Fruit fly (Drosophila melanogaster): ENCODE measurements around the gene Eip63F-1.

dm6 chr3L:3951875-3952274 lies 16.5 kb upstream of the Eip63F-1 start:
- TF ChIP-seq Sox102F (GFP tag; optimal IDR thresholded peaks at IDR 0.05) (no peak), CG11902 (GFP tag; optimal IDR thresholded peaks at IDR 0.05) (no peak), Met (GFP tag; optimal IDR thresholded peaks at IDR 0.05) (no peak), CG6808 (GFP tag; optimal IDR thresholded peaks at IDR 0.05) (no peak), eg (GFP tag; IDR thresholded peaks at IDR 0.05) (no peak), salr (GFP tag; optimal IDR thresholded peaks at IDR 0.05) (no peak), dac (GFP tag; optimal IDR thresholded peaks at IDR 0.05) (no peak), ss (GFP tag; optimal IDR thresholded peaks at IDR 0.05) (no peak)

Data from whole organism, prepupa.